Worm (Caenorhabditis elegans): ENCODE data around the gene cdh-9.
A peak's percentile ranks its signal among the peaks of the same experiment; 100 is the strongest.

Gene cdh-9

ce11 chrX:16621467-16621866 lies 26.4 kb downstream of the cdh-9 start, which contains the start of gene cpg-19:
Gene cpg-19, plus strand, starts transcription at chrX:16621807.
- TF ChIP-seq ztf-23 (GFP tag; IDR thresholded peaks at IDR 0.05) (no peak), tab-1 (GFP tag; IDR thresholded peaks at IDR 0.05) (no peak), flt-1 (GFP tag; IDR thresholded peaks at IDR 0.05) (no peak), ref-1 (GFP tag; conservative IDR thresholded peaks at IDR 0.05) (no peak), ztf-29 (GFP tag; IDR thresholded peaks at IDR 0.05) (no peak), T22C8.4 (GFP tag; IDR thresholded peaks at IDR 0.05) (no peak)

- TF ChIP-seq flt-1 (GFP tag; IDR thresholded peaks at IDR 0.05) (no peak), cog-1 (tag; optimal IDR thresholded peaks at IDR 0.05) (no peak), tab-1 (GFP tag; IDR thresholded peaks at IDR 0.05) (no peak), ztf-29 (GFP tag; IDR thresholded peaks at IDR 0.05) (no peak), ztf-23 (GFP tag; IDR thresholded peaks at IDR 0.05) (no peak), med-1 (GFP tag; optimal IDR thresholded peaks at IDR 0.05; ENCODE audit: insufficient read depth) (no peak), klf-2 (GFP tag; conservative IDR thresholded peaks at IDR 0.05) (no peak), ref-1 (GFP tag; conservative IDR thresholded peaks at IDR 0.05) (no peak), T22C8.4 (GFP tag; IDR thresholded peaks at IDR 0.05) (no peak)
These were observed 28.2 kb downstream of the cdh-9 start for ce11 chrX:16623269-16623668.

ce11 chrX:16625078-16625808 lies 30.2 kb downstream of the cdh-9 start:
- TF ChIP-seq med-1 (GFP tag; optimal IDR thresholded peaks at IDR 0.05; ENCODE audit: insufficient read depth) (no peak), ztf-23 (GFP tag; IDR thresholded peaks at IDR 0.05) (no peak), klf-2 (GFP tag; conservative IDR thresholded peaks at IDR 0.05) (no peak), cog-1 (tag; optimal IDR thresholded peaks at IDR 0.05) (no peak), flt-1 (GFP tag; IDR thresholded peaks at IDR 0.05) (no peak), ztf-29 (GFP tag; IDR thresholded peaks at IDR 0.05) (no peak), ref-1 (GFP tag; conservative IDR thresholded peaks at IDR 0.05) (no peak), T22C8.4 (GFP tag; IDR thresholded peaks at IDR 0.05) (no peak), tab-1 (GFP tag; IDR thresholded peaks at IDR 0.05) (no peak)

- TF ChIP-seq tab-1 (GFP tag; IDR thresholded peaks at IDR 0.05), result no peak
- TF ChIP-seq flt-1 (GFP tag; IDR thresholded peaks at IDR 0.05), result 0 out of 2 replicates have a peak, but pooled peaks have one; percentile 44
These were observed 31.8 kb downstream of the cdh-9 start for ce11 chrX:16626817-16627216.

ce11 chrX:16629168-16629567 lies 34.1 kb downstream of the cdh-9 start:
- TF ChIP-seq klf-2 (GFP tag; conservative IDR thresholded peaks at IDR 0.05) (no peak), ref-1 (GFP tag; conservative IDR thresholded peaks at IDR 0.05) (no peak), flt-1 (GFP tag; IDR thresholded peaks at IDR 0.05) (no peak), ztf-29 (GFP tag; IDR thresholded peaks at IDR 0.05) (peak; percentile 28; the same call in 1 of the 2 replicates)

- TF ChIP-seq med-1 (GFP tag; optimal IDR thresholded peaks at IDR 0.05; ENCODE audit: insufficient read depth), result no peak
- no peak for TF ChIP-seq klf-2 (GFP tag; conservative IDR thresholded peaks at IDR 0.05)
- no peak for TF ChIP-seq cog-1 (tag; optimal IDR thresholded peaks at IDR 0.05)
- no peak for TF ChIP-seq ref-1 (GFP tag; conservative IDR thresholded peaks at IDR 0.05)
- TF ChIP-seq flt-1 (GFP tag; IDR thresholded peaks at IDR 0.05), result no peak
- TF ChIP-seq ztf-23 (GFP tag; IDR thresholded peaks at IDR 0.05), result no peak
- no peak for TF ChIP-seq tab-1 (GFP tag; IDR thresholded peaks at IDR 0.05)
- TF ChIP-seq T22C8.4 (GFP tag; IDR thresholded peaks at IDR 0.05), result no peak
- no peak for TF ChIP-seq ztf-29 (GFP tag; IDR thresholded peaks at IDR 0.05)
These were observed 34.7 kb downstream of the cdh-9 start for ce11 chrX:16629773-16630172.

- no peak for TF ChIP-seq ztf-23 (GFP tag; IDR thresholded peaks at IDR 0.05)
- TF ChIP-seq T22C8.4 (GFP tag; IDR thresholded peaks at IDR 0.05), result no peak
- TF ChIP-seq cog-1 (tag; optimal IDR thresholded peaks at IDR 0.05), result no peak
- TF ChIP-seq ref-1 (GFP tag; conservative IDR thresholded peaks at IDR 0.05), result no peak
- no peak for TF ChIP-seq klf-2 (GFP tag; conservative IDR thresholded peaks at IDR 0.05)
- no peak for TF ChIP-seq tab-1 (GFP tag; IDR thresholded peaks at IDR 0.05)
- TF ChIP-seq ztf-29 (GFP tag; IDR thresholded peaks at IDR 0.05), result no peak
- TF ChIP-seq med-1 (GFP tag; optimal IDR thresholded peaks at IDR 0.05; ENCODE audit: insufficient read depth), result no peak
- no peak for TF ChIP-seq flt-1 (GFP tag; IDR thresholded peaks at IDR 0.05)
These were observed 36.8 kb downstream of the cdh-9 start for ce11 chrX:16631847-16632246.

ce11 chrX:16633052-16633451 lies 38.0 kb downstream of the cdh-9 start, which contains the start of gene C06G1.1:
Gene C06G1.1, plus strand, starts transcription at chrX:16633352.
- no peak for TF ChIP-seq ztf-23 (GFP tag; IDR thresholded peaks at IDR 0.05)

- TF ChIP-seq cog-1 (tag; optimal IDR thresholded peaks at IDR 0.05), result no peak
- TF ChIP-seq T22C8.4 (GFP tag; IDR thresholded peaks at IDR 0.05), result no peak
- no peak for TF ChIP-seq tab-1 (GFP tag; IDR thresholded peaks at IDR 0.05)
- no peak for TF ChIP-seq med-1 (GFP tag; optimal IDR thresholded peaks at IDR 0.05; ENCODE audit: insufficient read depth)
- TF ChIP-seq klf-2 (GFP tag; conservative IDR thresholded peaks at IDR 0.05), result no peak
- TF ChIP-seq ztf-23 (GFP tag; IDR thresholded peaks at IDR 0.05), result no peak
- TF ChIP-seq flt-1 (GFP tag; IDR thresholded peaks at IDR 0.05), result no peak
- no peak for TF ChIP-seq ref-1 (GFP tag; conservative IDR thresholded peaks at IDR 0.05)
- TF ChIP-seq ztf-29 (GFP tag; IDR thresholded peaks at IDR 0.05), result no peak
These were observed 39.1 kb downstream of the cdh-9 start for ce11 chrX:16634103-16634502.

ce11 chrX:16634708-16635107 lies 39.7 kb downstream of the cdh-9 start:
- peak; percentile 94 for TF ChIP-seq ref-1 (GFP tag; conservative IDR thresholded peaks at IDR 0.05)
- TF ChIP-seq med-1 (GFP tag; optimal IDR thresholded peaks at IDR 0.05; ENCODE audit: insufficient read depth), result peak; percentile 76
- peak; percentile 97 for TF ChIP-seq tab-1 (GFP tag; IDR thresholded peaks at IDR 0.05)
- peak; percentile 82 for TF ChIP-seq cog-1 (tag; optimal IDR thresholded peaks at IDR 0.05)
- TF ChIP-seq ztf-23 (GFP tag; IDR thresholded peaks at IDR 0.05), result peak; percentile 96
- TF ChIP-seq klf-2 (GFP tag; conservative IDR thresholded peaks at IDR 0.05), result peak; percentile 94
- TF ChIP-seq T22C8.4 (GFP tag; IDR thresholded peaks at IDR 0.05), result peak; percentile 94
- peak; percentile 98 for TF ChIP-seq flt-1 (GFP tag; IDR thresholded peaks at IDR 0.05)
- peak; percentile 92 for TF ChIP-seq ztf-29 (GFP tag; IDR thresholded peaks at IDR 0.05)
